Fruit fly (Drosophila melanogaster) whole organism, prepupa: ENCODE data around the gene CG2841.
A peak's percentile ranks its signal among the peaks of the same experiment; 100 is the strongest.

Experiments used
- Blimp-1 ChIP-seq: fragments of 200-800 bp; sonication (Bioruptor generic); optimal IDR thresholded peaks from 3 replicates; lab custom pipeline; 2017; ENCODE audit warnings: missing biosample characterization, missing genetic modification characterization, mild to moderate bottlenecking, moderate library complexity, missing genetic modification reagents
- CG10631 ChIP-seq: fragments of 200-800 bp; sonication (Bioruptor generic); optimal IDR thresholded peaks from 2 replicates; lab custom pipeline; 2016; ENCODE audit warnings: missing biosample characterization, missing genetic modification characterization
- CG11294 ChIP-seq: fragments of 200-800 bp; sonication (Bioruptor generic); IDR thresholded peaks from 2 replicates; pipeline ENCODE4 v1.3.6; 2022; ENCODE audit warnings: missing biosample characterization, missing genetic modification characterization
- CG11762 ChIP-seq: fragments of 200-800 bp; sonication (Bioruptor generic); optimal IDR thresholded peaks from 3 replicates; lab custom pipeline; 2016; ENCODE audit warnings: missing biosample characterization, missing genetic modification characterization; ENCODE audit not compliant: insufficient read depth
- CG11902 ChIP-seq: fragments of 200-800 bp; sonication (Bioruptor generic); optimal IDR thresholded peaks from 3 replicates; lab custom pipeline; 2016; ENCODE audit warnings: missing biosample characterization, missing genetic modification characterization
- CG15336 ChIP-seq: fragments of 200-800 bp; sonication (Bioruptor generic); IDR thresholded peaks from 2 replicates; pipeline ENCODE4 v1.3.6; 2022; ENCODE audit warnings: missing biosample characterization, missing genetic modification characterization
- CG1621 ChIP-seq: fragments of 200-800 bp; sonication (Bioruptor generic); optimal IDR thresholded peaks from 3 replicates; lab custom pipeline; 2018; ENCODE audit warnings: missing biosample characterization, mild to moderate bottlenecking, missing genetic modification characterization
- CG3032 ChIP-seq: fragments of 200-800 bp; optimal IDR thresholded peaks from 2 replicates; lab custom pipeline; 2019; ENCODE audit warnings: missing biosample characterization, mild to moderate bottlenecking, missing genetic modification characterization, moderate library complexity
- CG31627 ChIP-seq: fragments of 200-800 bp; sonication (Bioruptor generic); optimal IDR thresholded peaks from 3 replicates; lab custom pipeline; 2016; ENCODE audit warnings: missing biosample characterization, missing genetic modification characterization
- CG32006 ChIP-seq: fragments of 200-800 bp; sonication (Bioruptor generic); optimal IDR thresholded peaks from 3 replicates; lab custom pipeline; 2017; ENCODE audit warnings: missing biosample characterization, mild to moderate bottlenecking, missing genetic modification characterization
- CG34406 ChIP-seq: fragments of 200-800 bp; sonication (Bioruptor generic); optimal IDR thresholded peaks from 3 replicates; lab custom pipeline; 2016; ENCODE audit warnings: missing biosample characterization, missing genetic modification characterization
- CG3919 ChIP-seq: fragments of 200-800 bp; sonication (Bioruptor generic); optimal IDR thresholded peaks from 3 replicates; lab custom pipeline; 2016; ENCODE audit warnings: missing biosample characterization, missing genetic modification characterization
- CG4318 ChIP-seq: fragments of 200-800 bp; sonication (Bioruptor generic); optimal IDR thresholded peaks from 3 replicates; lab custom pipeline; 2017; ENCODE audit warnings: missing biosample characterization, mild to moderate bottlenecking, missing genetic modification characterization
- CG6163 ChIP-seq: fragments of 200-800 bp; sonication (Bioruptor generic); IDR thresholded peaks from 3 replicates; pipeline ENCODE4 v1.3.6; 2022; ENCODE audit warnings: missing biosample characterization, missing genetic modification characterization
- CG6792 ChIP-seq: fragments of 200-800 bp; sonication (Bioruptor generic); optimal IDR thresholded peaks from 3 replicates; lab custom pipeline; 2016; ENCODE audit warnings: missing biosample characterization, missing genetic modification characterization
- CG6808 ChIP-seq: fragments of 200-800 bp; sonication (Bioruptor generic); optimal IDR thresholded peaks from 3 replicates; lab custom pipeline; 2017; ENCODE audit warnings: missing biosample characterization, missing genetic modification characterization, mild to moderate bottlenecking, moderate library complexity, missing genetic modification reagents
- CG7368 ChIP-seq: fragments of 200-800 bp; sonication (Bioruptor generic); optimal IDR thresholded peaks from 3 replicates; lab custom pipeline; 2016; ENCODE audit warnings: missing biosample characterization, missing genetic modification characterization
- CG8119 ChIP-seq: fragments of 200-800 bp; sonication (Bioruptor generic); IDR thresholded peaks from 3 replicates; pipeline ENCODE4 v1.3.6; 2022; ENCODE audit warnings: missing biosample characterization, missing genetic modification characterization
- CG8319 ChIP-seq: fragments of 200-800 bp; sonication (Bioruptor generic); optimal IDR thresholded peaks from 3 replicates; lab custom pipeline; 2016; ENCODE audit warnings: missing biosample characterization, missing genetic modification characterization
- CG9139 ChIP-seq: fragments of 200-800 bp; sonication (Bioruptor generic); optimal IDR thresholded peaks from 3 replicates; lab custom pipeline; 2017; ENCODE audit warnings: missing biosample characterization, mild to moderate bottlenecking, missing genetic modification characterization
- Eip78C ChIP-seq: fragments of 200-800 bp; sonication (Bioruptor generic); peaks from one replicate; lab custom pipeline; 2016; ENCODE audit warnings: missing biosample characterization, missing genetic modification characterization
- Eip93F ChIP-seq: fragments of 200-800 bp; sonication (Bioruptor generic); optimal IDR thresholded peaks from 2 replicates; lab custom pipeline; 2016; ENCODE audit warnings: missing biosample characterization, mild to moderate bottlenecking, missing genetic modification characterization
- Gug ChIP-seq: fragments of 200-800 bp; sonication (Bioruptor generic); IDR thresholded peaks from 2 replicates; pipeline ENCODE4 v1.3.6; 2022; ENCODE audit warnings: missing biosample characterization, missing genetic modification characterization
- Hr38 ChIP-seq: sonication (Bioruptor generic); optimal IDR thresholded peaks from 2 replicates; lab custom pipeline; 2016; ENCODE audit warnings: missing biosample characterization, missing genetic modification characterization
- Hr39 ChIP-seq: fragments of 200-800 bp; sonication (Bioruptor generic); optimal IDR thresholded peaks from 2 replicates; lab custom pipeline; 2016; ENCODE audit warnings: missing biosample characterization, missing genetic modification characterization
- Hr4 ChIP-seq: fragments of 200-800 bp; sonication (Bioruptor generic); optimal IDR thresholded peaks from 3 replicates; lab custom pipeline; 2016; ENCODE audit warnings: missing biosample characterization, missing genetic modification characterization
- Lpt ChIP-seq: fragments of 200-800 bp; sonication (Bioruptor generic); optimal IDR thresholded peaks from 3 replicates; lab custom pipeline; 2016; ENCODE audit warnings: missing biosample characterization, missing genetic modification characterization
- Smox ChIP-seq: fragments of 200-800 bp; sonication (Bioruptor generic); optimal IDR thresholded peaks from 3 replicates; lab custom pipeline; 2016; ENCODE audit warnings: missing biosample characterization, missing genetic modification characterization
- Sox102F ChIP-seq: fragments of 200-800 bp; sonication (Bioruptor generic); optimal IDR thresholded peaks from 2 replicates; lab custom pipeline; 2016; ENCODE audit warnings: missing biosample characterization, mild to moderate bottlenecking, missing genetic modification characterization
- Sox14 ChIP-seq: fragments of 200-800 bp; sonication (Bioruptor generic); optimal IDR thresholded peaks from 3 replicates; lab custom pipeline; 2016; ENCODE audit warnings: missing biosample characterization, missing genetic modification characterization
- achi ChIP-seq: fragments of 200-800 bp; sonication (Bioruptor generic); optimal IDR thresholded peaks from 3 replicates; lab custom pipeline; 2016; ENCODE audit warnings: missing biosample characterization, missing genetic modification characterization
- acj6 ChIP-seq: fragments of 200-800 bp; sonication (Bioruptor generic); optimal IDR thresholded peaks from 3 replicates; lab custom pipeline; 2016; ENCODE audit warnings: missing biosample characterization, missing genetic modification characterization
- cyc ChIP-seq: fragments of 200-800 bp; sonication (Bioruptor generic); optimal IDR thresholded peaks from 3 replicates; lab custom pipeline; 2016; ENCODE audit warnings: missing biosample characterization, missing genetic modification characterization
- dac ChIP-seq: fragments of 200-800 bp; sonication (Bioruptor generic); optimal IDR thresholded peaks from 2 replicates; lab custom pipeline; 2017; ENCODE audit warnings: missing biosample characterization, mild to moderate bottlenecking, missing genetic modification characterization
- fd59A ChIP-seq: fragments of 200-800 bp; sonication (Bioruptor generic); optimal IDR thresholded peaks from 2 replicates; lab custom pipeline; 2017; ENCODE audit warnings: missing biosample characterization, mild to moderate bottlenecking, missing genetic modification characterization, missing genetic modification reagents
- fd85E ChIP-seq: fragments of 200-800 bp; sonication (Bioruptor generic); optimal IDR thresholded peaks from 3 replicates; lab custom pipeline; 2016; ENCODE audit warnings: missing biosample characterization, missing genetic modification characterization
- fkh ChIP-seq: fragments of 200-800 bp; sonication (Bioruptor generic); optimal IDR thresholded peaks from 3 replicates; lab custom pipeline; 2017; ENCODE audit warnings: missing biosample characterization, mild to moderate bottlenecking, missing genetic modification characterization, moderate library complexity
- lz ChIP-seq: fragments of 200-800 bp; sonication (Bioruptor generic); optimal IDR thresholded peaks from 3 replicates; lab custom pipeline; 2016; ENCODE audit warnings: missing biosample characterization, missing genetic modification characterization
- net ChIP-seq: fragments of 200-800 bp; sonication (Bioruptor generic); optimal IDR thresholded peaks from 3 replicates; lab custom pipeline; 2016; ENCODE audit warnings: missing biosample characterization, missing genetic modification characterization
- pdm3 ChIP-seq: fragments of 200-800 bp; sonication (Bioruptor generic); optimal IDR thresholded peaks from 3 replicates; lab custom pipeline; 2016; ENCODE audit warnings: missing biosample characterization, missing genetic modification characterization
- salr ChIP-seq, 2 experiments: fragments of 200-800 bp; sonication (Bioruptor generic); optimal IDR thresholded peaks; 3 replicates each; lab custom pipeline; 2016 to 2018; ENCODE audit warnings: missing biosample characterization in 2 of 2, missing genetic modification characterization in 2 of 2, mild to moderate bottlenecking in 1 of 2
- spab ChIP-seq: fragments of 200-800 bp; sonication (Bioruptor generic); optimal IDR thresholded peaks from 2 replicates; lab custom pipeline; 2017; ENCODE audit warnings: missing biosample characterization, mild to moderate bottlenecking, missing genetic modification characterization, missing genetic modification reagents
- svp ChIP-seq: fragments of 200-800 bp; sonication (Bioruptor generic); peaks from one replicate; lab custom pipeline; 2016; ENCODE audit warnings: missing biosample characterization, missing genetic modification characterization
- topi ChIP-seq: fragments of 200-800 bp; sonication (Bioruptor generic); optimal IDR thresholded peaks from 3 replicates; lab custom pipeline; 2016; ENCODE audit warnings: missing biosample characterization, missing genetic modification characterization
- vri ChIP-seq: fragments of 200-800 bp; sonication (Bioruptor generic); optimal IDR thresholded peaks from 3 replicates; lab custom pipeline; 2016; ENCODE audit warnings: missing biosample characterization, mild to moderate bottlenecking, missing genetic modification characterization

The CG2841 gene

DNA sequence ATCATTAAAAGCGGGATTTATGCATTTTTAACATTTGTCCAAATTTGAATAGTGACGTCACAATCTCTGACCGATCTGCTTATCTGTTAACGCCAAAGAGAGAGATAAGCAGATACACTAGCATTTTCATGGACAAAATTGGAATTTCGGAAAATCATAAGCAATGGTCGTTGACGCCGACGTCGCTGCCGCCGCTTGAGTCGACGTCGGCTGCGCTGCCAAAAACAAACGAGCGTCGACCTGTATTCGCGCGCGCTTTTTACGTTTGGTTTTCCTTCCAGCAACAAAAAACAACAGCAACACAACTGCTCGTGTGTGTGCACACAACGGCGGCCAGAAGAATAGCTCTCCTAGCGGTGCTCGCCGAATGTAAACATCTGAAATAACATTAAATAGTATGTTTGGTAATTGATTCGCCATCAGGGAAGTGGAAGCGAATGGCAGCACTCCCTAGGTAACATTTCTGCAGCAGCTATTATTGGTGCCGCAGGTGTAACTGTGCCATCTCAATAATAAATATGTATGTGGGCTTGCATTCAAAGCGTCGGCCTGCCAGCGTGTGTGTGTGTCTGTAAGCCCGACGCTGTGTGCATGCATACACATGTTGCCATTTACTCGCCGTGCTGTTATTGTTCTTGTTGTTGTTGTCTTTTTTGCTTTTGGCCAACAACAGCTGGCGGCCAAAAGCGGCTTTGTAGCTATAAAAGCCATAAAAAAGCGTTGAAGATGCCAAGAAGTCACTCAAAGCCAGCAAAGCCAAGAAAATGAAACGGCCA lies 65.7 kb downstream of the CG2841 start (continued):
- peak; percentile 98 for TF ChIP-seq CG3032
- TF ChIP-seq Lpt (GFP tag; lab: Kevin White, UChicago), result peak; percentile 97
- peak; percentile 99 for TF ChIP-seq fd59A (GFP tag; lab: Kevin White, UChicago)
- TF ChIP-seq Eip78C, result peak; percentile 100
- peak; percentile 97 for TF ChIP-seq CG9139 (GFP tag; lab: Kevin White, UChicago)
- peak; percentile 98 for TF ChIP-seq net (GFP tag; lab: Kevin White, UChicago)
- peak; percentile 99 for TF ChIP-seq CG11294 (GFP tag; lab: Robert Waterston, UW)
- peak; percentile 91 for TF ChIP-seq fd85E (GFP tag; lab: Kevin White, UChicago)
- peak; percentile 99 for TF ChIP-seq CG6792 (GFP tag; lab: Kevin White, UChicago)
- peak; percentile 100 for TF ChIP-seq CG6163
- TF ChIP-seq achi (GFP tag; lab: Kevin White, UChicago), result peak; percentile 98
- peak; percentile 97 for TF ChIP-seq CG7368
- TF ChIP-seq CG10631 (GFP tag; lab: Kevin White, UChicago), result peak; percentile 99
- peak; percentile 67 for TF ChIP-seq Hr38 (GFP tag; lab: Kevin White, UChicago)
- peak; percentile 96 for TF ChIP-seq CG6808
- peak; percentile 99 for TF ChIP-seq Sox14 (GFP tag; lab: Kevin White, UChicago)
- TF ChIP-seq cyc (GFP tag; lab: Kevin White, UChicago), result peak; percentile 99
- TF ChIP-seq Sox102F (GFP tag; lab: Kevin White, UChicago), result peak; percentile 99
- peak; percentile 99 for TF ChIP-seq CG34406 (GFP tag; lab: Kevin White, UChicago)
- TF ChIP-seq CG4318, result peak; percentile 99
- peak; percentile 100 for TF ChIP-seq CG8119 (GFP tag; lab: Robert Waterston, UW)
- TF ChIP-seq CG8319 (GFP tag; lab: Kevin White, UChicago), result peak; percentile 97
- TF ChIP-seq acj6 (GFP tag; lab: Kevin White, UChicago), result peak; percentile 99
- peak; percentile 99 for TF ChIP-seq Smox (GFP tag; lab: Kevin White, UChicago)
- peak; percentile 91 to 99 for TF ChIP-seq salr (GFP tag; optimal IDR thresholded peaks at IDR 0.05; lab: Kevin White, UChicago)
- peak; percentile 98 for TF ChIP-seq spab (GFP tag; lab: Kevin White, UChicago)
- peak; percentile 99 for TF ChIP-seq CG32006 (GFP tag; lab: Kevin White, UChicago)
- TF ChIP-seq dac (GFP tag; lab: Kevin White, UChicago), result peak; percentile 99
- peak; percentile 85 for TF ChIP-seq fkh (GFP tag; lab: Kevin White, UChicago)
- TF ChIP-seq CG15336 (GFP tag; lab: Robert Waterston, UW), result peak; percentile 99

DNA sequence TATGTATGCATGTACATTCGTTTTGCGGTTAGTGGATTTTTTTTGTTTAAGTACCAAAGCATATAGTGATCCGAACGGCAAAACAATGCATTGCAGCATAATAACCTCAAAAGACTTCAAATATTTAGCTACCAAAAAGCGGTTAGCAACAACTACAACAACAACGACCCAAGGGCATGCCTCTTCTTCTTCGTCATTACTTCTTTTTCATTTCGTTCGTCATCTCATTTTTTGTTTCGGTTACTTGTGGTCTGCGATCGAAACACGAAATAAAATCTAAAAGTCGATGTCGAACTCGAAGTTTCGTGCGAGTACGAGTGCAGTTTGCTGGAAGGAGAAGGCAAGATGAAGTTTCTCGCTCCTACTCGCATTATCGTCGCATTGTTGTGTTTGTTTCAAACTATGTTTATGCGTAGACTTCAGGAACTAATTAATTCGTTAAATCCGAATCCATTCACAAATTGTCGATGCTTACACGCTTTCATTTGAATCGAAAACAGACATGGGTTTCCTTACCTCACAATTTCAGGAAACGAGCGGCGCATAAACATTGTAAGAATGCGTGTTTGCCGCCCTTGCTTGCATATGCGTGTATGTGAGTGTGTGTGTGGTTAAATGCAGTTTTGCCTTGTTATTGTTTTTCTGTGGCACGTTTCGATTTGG lies 67.3 kb downstream of the CG2841 start:
- TF ChIP-seq Hr39 (GFP tag; lab: Kevin White, UChicago) (peak; percentile 89), cyc (GFP tag; lab: Kevin White, UChicago) (peak; percentile 94), salr (GFP tag; optimal IDR thresholded peaks at IDR 0.05; lab: Kevin White, UChicago) (peak; percentile 79 to 91), Sox102F (GFP tag; lab: Kevin White, UChicago) (peak; percentile 93), fkh (GFP tag; lab: Kevin White, UChicago) (peak; percentile 44), CG8319 (GFP tag; lab: Kevin White, UChicago) (peak; percentile 86), dac (GFP tag; lab: Kevin White, UChicago) (peak; percentile 76), CG31627 (peak; percentile 86), CG10631 (GFP tag; lab: Kevin White, UChicago) (peak; percentile 89), topi (GFP tag; lab: Kevin White, UChicago) (peak; percentile 96), vri (peak; percentile 93), svp (peak; percentile 97), Sox14 (GFP tag; lab: Kevin White, UChicago) (peak; percentile 92), CG3032 (peak; percentile 93), Hr4 (GFP tag; lab: Kevin White, UChicago) (peak; percentile 80), acj6 (GFP tag; lab: Kevin White, UChicago) (peak; percentile 90), CG7368 (peak; percentile 96), Blimp-1 (peak; percentile 77), lz (peak; percentile 92), CG1621 (tag; lab: Kevin White, UChicago) (peak; percentile 93), CG6163 (peak; percentile 97), CG11762 (peak; percentile 85), CG11902 (peak; percentile 76), CG34406 (GFP tag; lab: Kevin White, UChicago) (peak; percentile 89), CG6808 (peak; percentile 85), Gug (GFP tag; lab: Robert Waterston, UW) (peak; percentile 87), fd59A (GFP tag; lab: Kevin White, UChicago) (peak; percentile 84), Eip93F (GFP tag; lab: Kevin White, UChicago) (peak; percentile 81), Smox (GFP tag; lab: Kevin White, UChicago) (peak; percentile 88), pdm3 (peak; percentile 93), CG3919 (GFP tag; lab: Kevin White, UChicago) (peak; percentile 95)
